Worm (Caenorhabditis elegans) whole organism, midembryonic: ENCODE results near the gene C10C6.3.

Experiments
- med-1 ChIP-seq: sonication (generic microtip); optimal IDR thresholded peaks from 2 replicates; lab custom pipeline; 2017; ENCODE audit warnings: missing genetic modification characterization, mild to moderate bottlenecking, missing compliant biosample characterization, antibody characterized with exemption, missing genetic modification reagents; ENCODE audit not compliant: insufficient read depth
- ztf-23 ChIP-seq: fragments of 200-800 bp; sonication (Bioruptor generic); IDR thresholded peaks from 2 replicates; pipeline ENCODE4 v1.3.6; 2022; ENCODE audit warnings: missing genetic modification reagents, missing genetic modification characterization, missing compliant biosample characterization

DNA sequence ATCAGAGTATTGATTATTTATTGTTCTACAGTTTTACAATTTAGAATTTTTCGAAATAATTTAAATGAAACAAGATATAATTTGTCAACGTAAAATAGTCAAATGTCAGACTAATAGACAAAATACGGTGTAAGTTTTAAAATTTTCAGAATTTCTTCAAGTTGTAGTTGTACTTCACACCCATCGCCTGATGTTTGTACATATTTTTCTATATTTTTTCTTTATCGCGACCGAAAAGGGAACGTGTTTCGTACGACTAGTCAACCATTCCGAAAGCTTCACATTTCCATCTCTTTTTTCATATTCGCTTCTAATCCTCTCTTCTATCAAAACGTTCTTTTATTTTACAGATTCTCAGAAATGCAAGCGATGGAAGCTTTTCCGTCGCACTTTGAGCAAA is 39.4 kb upstream of the C10C6.3 start, which contains the start of gene twk-25:
- TF ChIP-seq ztf-23 (GFP tag; lab: Robert Waterston, UW) = no peak
- no peak for TF ChIP-seq med-1 (GFP tag; lab: Kevin White, UChicago)
